Fruit fly (Drosophila melanogaster) whole organism, pupa: ENCODE results near the gene Sec3.
A peak's percentile ranks its signal among the peaks of the same experiment; 100 is the strongest.

Source experiments
- CG10348 ChIP-seq: fragments of 200-800 bp; sonication (Bioruptor generic); IDR thresholded peaks from 2 replicates; pipeline ENCODE4 v1.3.6; 2022; ENCODE audit warnings: missing biosample characterization, missing genetic modification characterization
- CG12605 ChIP-seq: fragments of 200-800 bp; sonication (Bioruptor generic); IDR thresholded peaks from 2 replicates; pipeline ENCODE4 v1.3.6; 2022; ENCODE audit warnings: missing biosample characterization, missing genetic modification characterization
- CG13204 ChIP-seq: fragments of 200-800 bp; sonication (Bioruptor generic); optimal IDR thresholded peaks from 2 replicates; lab custom pipeline; 2018; ENCODE audit warnings: missing biosample characterization, mild to moderate bottlenecking, missing genetic modification characterization, moderate library complexity
- CG14655 ChIP-seq: fragments of 200-800 bp; sonication (Bioruptor generic); optimal IDR thresholded peaks from 3 replicates; lab custom pipeline; 2017; ENCODE audit warnings: mild to moderate bottlenecking, missing biosample characterization, missing genetic modification reagents, missing genetic modification characterization
- CG15710 ChIP-seq: fragments of 200-800 bp; sonication (Bioruptor generic); optimal IDR thresholded peaks from 2 replicates; lab custom pipeline; 2018; ENCODE audit warnings: missing biosample characterization, mild to moderate bottlenecking, missing genetic modification characterization, moderate library complexity
- CG17806 ChIP-seq: fragments of 200-800 bp; sonication (Bioruptor generic); optimal IDR thresholded peaks from 2 replicates; lab custom pipeline; 2018; ENCODE audit warnings: missing biosample characterization, mild to moderate bottlenecking, missing genetic modification characterization, moderate library complexity
- CG32121 ChIP-seq: fragments of 200-800 bp; sonication (Bioruptor generic); IDR thresholded peaks from 2 replicates; pipeline ENCODE4 v1.3.6; 2022; ENCODE audit warnings: missing biosample characterization, missing genetic modification characterization
- CG34367 ChIP-seq: fragments of 200-800 bp; sonication (Bioruptor generic); optimal IDR thresholded peaks from 2 replicates; lab custom pipeline; 2018; ENCODE audit warnings: missing biosample characterization, mild to moderate bottlenecking, missing genetic modification characterization
- CG4496 ChIP-seq: fragments of 200-800 bp; sonication (Bioruptor generic); IDR thresholded peaks from 3 replicates; pipeline ENCODE4 v1.3.6; 2022; ENCODE audit warnings: missing biosample characterization, missing genetic modification characterization
- CG8159 ChIP-seq: fragments of 200-800 bp; sonication (Bioruptor generic); optimal IDR thresholded peaks from 3 replicates; lab custom pipeline; 2018; ENCODE audit warnings: missing biosample characterization, mild to moderate bottlenecking, missing genetic modification characterization, moderate library complexity
- CG8301 ChIP-seq: fragments of 200-800 bp; sonication (Bioruptor generic); optimal IDR thresholded peaks from 2 replicates; lab custom pipeline; 2018; ENCODE audit warnings: missing biosample characterization, mild to moderate bottlenecking, missing genetic modification characterization
- CG9948 ChIP-seq: fragments of 200-800 bp; sonication (Bioruptor generic); optimal IDR thresholded peaks from 2 replicates; lab custom pipeline; 2018; ENCODE audit warnings: missing biosample characterization, mild to moderate bottlenecking, missing genetic modification characterization, moderate library complexity
- D1 ChIP-seq: fragments of 200-800 bp; sonication (Bioruptor generic); optimal IDR thresholded peaks from 2 replicates; lab custom pipeline; 2018; ENCODE audit warnings: missing biosample characterization, mild to moderate bottlenecking, missing genetic modification characterization, moderate library complexity
- EcR ChIP-seq: fragments of 200-800 bp; sonication (Bioruptor generic); optimal IDR thresholded peaks from 3 replicates; lab custom pipeline; 2019; ENCODE audit warnings: missing biosample characterization, missing genetic modification characterization, mild to moderate bottlenecking, moderate library complexity, missing genetic modification reagents
- Ets98B ChIP-seq: fragments of 200-800 bp; sonication (Bioruptor generic); IDR thresholded peaks from 2 replicates; pipeline ENCODE4 v1.3.6; 2022; ENCODE audit warnings: missing biosample characterization, missing genetic modification characterization
- Pif1A ChIP-seq: fragments of 200-800 bp; sonication (Bioruptor generic); optimal IDR thresholded peaks from 3 replicates; lab custom pipeline; 2016; ENCODE audit warnings: missing biosample characterization, missing genetic modification characterization
- Pif1B ChIP-seq: fragments of 200-800 bp; sonication (Bioruptor generic); optimal IDR thresholded peaks from 3 replicates; lab custom pipeline; 2016; ENCODE audit warnings: missing biosample characterization, missing genetic modification characterization
- Snoo ChIP-seq: fragments of 200-800 bp; sonication (Bioruptor generic); optimal IDR thresholded peaks from 3 replicates; lab custom pipeline; 2017; ENCODE audit warnings: missing biosample characterization, mild to moderate bottlenecking, missing genetic modification characterization, inconsistent platforms
- fd96Ca ChIP-seq: fragments of 200-800 bp; sonication (Bioruptor generic); IDR thresholded peaks from 3 replicates; pipeline ENCODE4 v1.3.6; 2022; ENCODE audit warnings: missing biosample characterization, missing genetic modification characterization
- gl ChIP-seq: fragments of 200-800 bp; sonication (Bioruptor generic); optimal IDR thresholded peaks from 2 replicates; lab custom pipeline; 2018; ENCODE audit warnings: missing biosample characterization, mild to moderate bottlenecking, missing genetic modification characterization
- rn ChIP-seq: fragments of 200-800 bp; sonication (Bioruptor generic); IDR thresholded peaks from 2 replicates; pipeline ENCODE4 v1.3.6; 2022; ENCODE audit warnings: missing biosample characterization, missing genetic modification characterization

The Sec3 gene

dm6 chr3L:17458856-17459518, 34.0 kb upstream of the Sec3 start:
- TF ChIP-seq Pif1A (GFP tag; lab: Kevin White, UChicago) (no peak), Snoo (tag; lab: Kevin White, UChicago) (no peak), EcR (GFP tag; lab: Kevin White, UChicago) (no peak), rn (GFP tag; lab: Robert Waterston, UW) (no peak), CG9948 (tag; lab: Kevin White, UChicago) (no peak), CG34367 (no peak), CG12605 (no peak), CG13204 (no peak), fd96Ca (GFP tag; lab: Robert Waterston, UW) (no peak), D1 (tag; lab: Kevin White, UChicago) (no peak), Ets98B (GFP tag; lab: Robert Waterston, UW) (no peak), CG8301 (tag; lab: Kevin White, UChicago) (no peak), CG17806 (tag; lab: Kevin White, UChicago) (no peak), Pif1B (GFP tag; lab: Kevin White, UChicago) (no peak), CG15710 (no peak), CG32121 (GFP tag; lab: Robert Waterston, UW) (no peak), CG14655 (GFP tag; lab: Kevin White, UChicago) (no peak), CG8159 (tag; lab: Kevin White, UChicago) (no peak)

- TF ChIP-seq CG8159 (tag; lab: Kevin White, UChicago) (peak; percentile 14), fd96Ca (GFP tag; lab: Robert Waterston, UW) (no peak)
These were observed 32.8 kb upstream of the Sec3 start for dm6 chr3L:17457695-17458242.

- no peak for TF ChIP-seq CG4496 (GFP tag; lab: Robert Waterston, UW)
- TF ChIP-seq CG8159 (tag; lab: Kevin White, UChicago), result no peak
- no peak for TF ChIP-seq CG32121 (GFP tag; lab: Robert Waterston, UW)
- no peak for TF ChIP-seq CG17806 (tag; lab: Kevin White, UChicago)
- no peak for TF ChIP-seq CG9948 (tag; lab: Kevin White, UChicago)
- TF ChIP-seq D1 (tag; lab: Kevin White, UChicago), result no peak
- TF ChIP-seq gl (tag; lab: Kevin White, UChicago), result no peak
- no peak for TF ChIP-seq Pif1A (GFP tag; lab: Kevin White, UChicago)
- TF ChIP-seq rn (GFP tag; lab: Robert Waterston, UW), result no peak
- no peak for TF ChIP-seq Ets98B (GFP tag; lab: Robert Waterston, UW)
- TF ChIP-seq CG34367, result no peak
- no peak for TF ChIP-seq CG15710
- no peak for TF ChIP-seq fd96Ca (GFP tag; lab: Robert Waterston, UW)
- no peak for TF ChIP-seq CG13204
These were observed 22.9 kb upstream of the Sec3 start for dm6 chr3L:17447881-17448280.

- TF ChIP-seq CG10348 (GFP tag; lab: Robert Waterston, UW) (no peak), Pif1A (GFP tag; lab: Kevin White, UChicago) (no peak), CG32121 (GFP tag; lab: Robert Waterston, UW) (no peak)
These were observed 20.8 kb upstream of the Sec3 start for dm6 chr3L:17445629-17446431.

dm6 chr3L:17444569-17444968, 19.6 kb upstream of the Sec3 start:
- TF ChIP-seq CG9948 (tag; lab: Kevin White, UChicago) (no peak), Pif1B (GFP tag; lab: Kevin White, UChicago) (no peak), Ets98B (GFP tag; lab: Robert Waterston, UW) (no peak), fd96Ca (GFP tag; lab: Robert Waterston, UW) (no peak), CG34367 (no peak), D1 (tag; lab: Kevin White, UChicago) (no peak), CG17806 (tag; lab: Kevin White, UChicago) (no peak), CG4496 (GFP tag; lab: Robert Waterston, UW) (no peak), CG8159 (tag; lab: Kevin White, UChicago) (no peak), CG12605 (no peak), CG15710 (no peak), gl (tag; lab: Kevin White, UChicago) (no peak), EcR (GFP tag; lab: Kevin White, UChicago) (no peak), CG13204 (no peak), CG14655 (GFP tag; lab: Kevin White, UChicago) (no peak)

dm6 chr3L:17441602-17442001, 16.6 kb upstream of the Sec3 start:
- no peak for TF ChIP-seq Snoo (tag; lab: Kevin White, UChicago)
